Worm (Caenorhabditis elegans) whole organism, mixed stage, embryonic: ENCODE measurements around the gene pygo-1.

Experiments used
- M03D4.4 ChIP-seq: sonication (generic microtip); optimal IDR thresholded peaks from 2 replicates; lab custom pipeline; 2017; ENCODE audit warnings: mild to moderate bottlenecking, missing genetic modification characterization, missing compliant biosample characterization
- bed-3 ChIP-seq: fragments of 200-800 bp; sonication (Bioruptor generic); optimal IDR thresholded peaks from 3 replicates; lab custom pipeline; 2018; ENCODE audit warnings: mild to moderate bottlenecking, missing genetic modification characterization, moderate library complexity, missing compliant biosample characterization
- blmp-1 ChIP-seq: fragments of 150-350 bp; optimal IDR thresholded peaks from 2 replicates; lab custom pipeline; 2014; ENCODE audit warnings: missing biosample characterization, missing genetic modification characterization
- ceh-39 ChIP-seq: fragments of 150-350 bp; optimal IDR thresholded peaks from 2 replicates; lab custom pipeline; 2014; ENCODE audit warnings: missing biosample characterization, missing genetic modification characterization
- ceh-43 ChIP-seq: fragments of 200-800 bp; sonication (Bioruptor generic); optimal IDR thresholded peaks from 2 replicates; lab custom pipeline; 2018; ENCODE audit warnings: mild to moderate bottlenecking, missing genetic modification characterization, moderate library complexity, missing compliant biosample characterization
- ceh-83 ChIP-seq: fragments of 200-800 bp; sonication (Bioruptor generic); optimal IDR thresholded peaks from 2 replicates; lab custom pipeline; 2018; ENCODE audit warnings: mild to moderate bottlenecking, missing genetic modification characterization, missing compliant biosample characterization
- ces-1 ChIP-seq: fragments of 150-350 bp; optimal IDR thresholded peaks from 2 replicates; lab custom pipeline; 2014; ENCODE audit warnings: missing biosample characterization, missing genetic modification reagents, missing genetic modification characterization
- elt-1 ChIP-seq: sonication (generic microtip); optimal IDR thresholded peaks from 2 replicates; lab custom pipeline; 2017; ENCODE audit warnings: missing genetic modification characterization, mild to moderate bottlenecking, missing compliant biosample characterization, antibody characterized with exemption, moderate library complexity, borderline replicate concordance; ENCODE audit not compliant: insufficient read depth
- elt-3 ChIP-seq: fragments of 150-350 bp; optimal IDR thresholded peaks from 2 replicates; lab custom pipeline; 2014; ENCODE audit warnings: missing biosample characterization, missing genetic modification characterization
- ham-2 ChIP-seq: fragments of 200-800 bp; sonication (Bioruptor generic); optimal IDR thresholded peaks from 2 replicates; lab custom pipeline; 2018; ENCODE audit warnings: mild to moderate bottlenecking, missing genetic modification characterization, missing compliant biosample characterization
- hlh-1 ChIP-seq: fragments of 150-350 bp; optimal IDR thresholded peaks from 2 replicates; lab custom pipeline; 2014; ENCODE audit warnings: missing biosample characterization, missing genetic modification reagents, missing genetic modification characterization
- lin-13 ChIP-seq: fragments of 150-350 bp; optimal IDR thresholded peaks from 2 replicates; lab custom pipeline; 2014; ENCODE audit warnings: missing biosample characterization, missing genetic modification characterization
- lin-32 ChIP-seq: fragments of 200-800 bp; sonication (Bioruptor generic); optimal IDR thresholded peaks from 2 replicates; lab custom pipeline; 2018; ENCODE audit warnings: mild to moderate bottlenecking, missing genetic modification characterization, missing compliant biosample characterization
- mab-5 ChIP-seq: fragments of 150-350 bp; optimal IDR thresholded peaks from 2 replicates; lab custom pipeline; 2014; ENCODE audit warnings: missing biosample characterization, missing genetic modification characterization
- mep-1 ChIP-seq: fragments of 150-350 bp; optimal IDR thresholded peaks from 2 replicates; lab custom pipeline; 2017; ENCODE audit warnings: missing biosample characterization, missing genetic modification reagents, missing genetic modification characterization, inconsistent platforms
- mls-2 ChIP-seq: sonication (generic microtip); optimal IDR thresholded peaks from 2 replicates; lab custom pipeline; 2016; ENCODE audit warnings: mild to moderate bottlenecking, missing genetic modification characterization, moderate library complexity, missing compliant biosample characterization
- nhr-12 ChIP-seq: fragments of 150-350 bp; optimal IDR thresholded peaks from 2 replicates; lab custom pipeline; 2014; ENCODE audit warnings: missing biosample characterization, missing genetic modification characterization
- nhr-2 ChIP-seq: fragments of 150-350 bp; optimal IDR thresholded peaks from 2 replicates; lab custom pipeline; 2014; ENCODE audit warnings: missing biosample characterization, missing genetic modification characterization
- nhr-237 ChIP-seq: fragments of 150-350 bp; optimal IDR thresholded peaks from 2 replicates; lab custom pipeline; 2014; ENCODE audit warnings: missing biosample characterization, missing genetic modification characterization
- nhr-28 ChIP-seq: fragments of 150-350 bp; optimal IDR thresholded peaks from 2 replicates; lab custom pipeline; 2014; ENCODE audit warnings: missing biosample characterization, missing genetic modification characterization
- nhr-76 ChIP-seq: sonication (generic microtip); optimal IDR thresholded peaks from 2 replicates; lab custom pipeline; 2017; ENCODE audit warnings: missing biosample characterization, missing genetic modification characterization
- pha-4 ChIP-seq: fragments of 150-350 bp; optimal IDR thresholded peaks from 2 replicates; lab custom pipeline; 2018; ENCODE audit warnings: missing biosample characterization, missing genetic modification reagents, missing genetic modification characterization
- sem-2 ChIP-seq: fragments of 200-800 bp; sonication (Bioruptor generic); optimal IDR thresholded peaks from 2 replicates; lab custom pipeline; 2018; ENCODE audit warnings: mild to moderate bottlenecking, missing genetic modification characterization, missing compliant biosample characterization
- snpc-4 ChIP-seq: fragments of 150-350 bp; optimal IDR thresholded peaks from 2 replicates; lab custom pipeline; 2014; ENCODE audit warnings: missing biosample characterization, missing genetic modification characterization
- sptf-1 ChIP-seq: sonication (generic microtip); optimal IDR thresholded peaks from 2 replicates; lab custom pipeline; 2017; ENCODE audit warnings: mild to moderate bottlenecking, missing genetic modification characterization, moderate library complexity, missing compliant biosample characterization
- tbx-8 ChIP-seq: fragments of 200-800 bp; sonication (Bioruptor generic); optimal IDR thresholded peaks from 2 replicates; lab custom pipeline; 2018; ENCODE audit warnings: mild to moderate bottlenecking, missing genetic modification characterization, moderate library complexity, missing compliant biosample characterization
- unc-39 ChIP-seq: fragments of 150-350 bp; optimal IDR thresholded peaks from 2 replicates; lab custom pipeline; 2014; ENCODE audit warnings: missing biosample characterization, missing genetic modification characterization
- unc-62 ChIP-seq: fragments of 150-350 bp; optimal IDR thresholded peaks from 2 replicates; lab custom pipeline; 2014; ENCODE audit warnings: missing biosample characterization, missing genetic modification reagents, missing genetic modification characterization
- zip-8 ChIP-seq: fragments of 150-350 bp; optimal IDR thresholded peaks from 2 replicates; lab custom pipeline; 2014; ENCODE audit warnings: missing biosample characterization, missing genetic modification characterization

Gene pygo-1

ce11 chrIV:5082900-5083530 is at the start of gene pygo-1:
TSS of gene pygo-1 (plus strand) at chrIV:5083303.
- TF ChIP-seq ceh-39 (tag; lab: Kevin White, UChicago) (no peak), nhr-2 (tag; lab: Kevin White, UChicago) (no peak), hlh-1 (tag; lab: Kevin White, UChicago) (no peak), ces-1 (GFP tag; lab: Kevin White, UChicago) (no peak), sptf-1 (tag; lab: Kevin White, UChicago) (no peak), ceh-43 (GFP tag; lab: Kevin White, UChicago) (no peak), unc-39 (no peak), unc-62 (GFP tag; lab: Kevin White, UChicago) (no peak), mab-5 (tag; lab: Kevin White, UChicago) (no peak), elt-3 (tag; lab: Kevin White, UChicago) (no peak), mls-2 (tag; lab: Kevin White, UChicago) (no peak), nhr-28 (tag; lab: Kevin White, UChicago) (no peak)

- no peak for TF ChIP-seq blmp-1
- TF ChIP-seq tbx-8 (GFP tag; lab: Kevin White, UChicago): no peak
- no peak for TF ChIP-seq elt-3 (tag; lab: Kevin White, UChicago)
- no peak for TF ChIP-seq sem-2 (GFP tag; lab: Kevin White, UChicago)
- TF ChIP-seq elt-1 (tag; lab: Kevin White, UChicago): no peak
- no peak for TF ChIP-seq ces-1 (GFP tag; lab: Kevin White, UChicago)
- TF ChIP-seq zip-8: no peak
- no peak for TF ChIP-seq mls-2 (tag; lab: Kevin White, UChicago)
- TF ChIP-seq lin-32 (GFP tag; lab: Kevin White, UChicago): no peak
- no peak for TF ChIP-seq ceh-39 (tag; lab: Kevin White, UChicago)
- no peak for TF ChIP-seq nhr-76 (tag; lab: Kevin White, UChicago)
- TF ChIP-seq mep-1 (tag; lab: Kevin White, UChicago): no peak
- TF ChIP-seq snpc-4: no peak
- TF ChIP-seq M03D4.4: no peak
- no peak for TF ChIP-seq ham-2 (GFP tag; lab: Kevin White, UChicago)
- TF ChIP-seq unc-39: no peak
- TF ChIP-seq nhr-12 (tag; lab: Kevin White, UChicago): no peak
- no peak for TF ChIP-seq pha-4
- no peak for TF ChIP-seq mab-5 (tag; lab: Kevin White, UChicago)
Observed at ce11 chrIV:5037489-5037888, 45.6 kb upstream of the pygo-1 start, which contains the start of gene C09B9.1. TSS of gene C09B9.1 (plus strand) at chrIV:5037789.

ce11 chrIV:5038744-5039143 is 44.4 kb upstream of the pygo-1 start:
- TF ChIP-seq ceh-83 (GFP tag; lab: Kevin White, UChicago) (peak; percentile 79), nhr-76 (tag; lab: Kevin White, UChicago) (no peak)

ce11 chrIV:5045389-5045788 is 37.7 kb upstream of the pygo-1 start, which contains the start of gene hot-9:
TSS of gene hot-9 (minus strand) at chrIV:5045489.
- TF ChIP-seq mep-1 (tag; lab: Kevin White, UChicago) (no peak), snpc-4 (no peak), pha-4 (no peak), unc-62 (GFP tag; lab: Kevin White, UChicago) (no peak), nhr-237 (tag; lab: Kevin White, UChicago) (no peak), ceh-39 (tag; lab: Kevin White, UChicago) (no peak), unc-39 (no peak), lin-32 (GFP tag; lab: Kevin White, UChicago) (no peak), hlh-1 (tag; lab: Kevin White, UChicago) (no peak), lin-13 (tag; lab: Kevin White, UChicago) (no peak), tbx-8 (GFP tag; lab: Kevin White, UChicago) (no peak), ham-2 (GFP tag; lab: Kevin White, UChicago) (no peak), bed-3 (GFP tag; lab: Kevin White, UChicago) (no peak)

- TF ChIP-seq blmp-1: no peak
- TF ChIP-seq unc-39: no peak
- TF ChIP-seq mep-1 (tag; lab: Kevin White, UChicago): no peak
- TF ChIP-seq pha-4: no peak
- no peak for TF ChIP-seq elt-3 (tag; lab: Kevin White, UChicago)
- no peak for TF ChIP-seq ceh-43 (GFP tag; lab: Kevin White, UChicago)
- no peak for TF ChIP-seq sem-2 (GFP tag; lab: Kevin White, UChicago)
- no peak for TF ChIP-seq zip-8
- TF ChIP-seq ces-1 (GFP tag; lab: Kevin White, UChicago): no peak
- no peak for TF ChIP-seq snpc-4
- no peak for TF ChIP-seq hlh-1 (tag; lab: Kevin White, UChicago)
Observed at ce11 chrIV:5054297-5054696, 28.8 kb upstream of the pygo-1 start.
